Fruit fly (Drosophila melanogaster) whole organism, embryonic: Measurements from ENCODE around the gene Npc2g.

Experiments
- CG10147 ChIP-seq: fragments of 200-800 bp; sonication (Bioruptor generic); optimal IDR thresholded peaks from 2 replicates; lab custom pipeline; 2019; ENCODE audit warnings: missing biosample characterization, mild to moderate bottlenecking, missing genetic modification characterization, moderate library complexity
- CG12155 ChIP-seq: fragments of 200-800 bp; sonication (Bioruptor generic); optimal IDR thresholded peaks from 3 replicates; lab custom pipeline; 2016; ENCODE audit warnings: missing biosample characterization, missing genetic modification characterization
- CG12744 ChIP-seq: fragments of 200-800 bp; sonication (Bioruptor generic); optimal IDR thresholded peaks from 2 replicates; lab custom pipeline; 2016; ENCODE audit warnings: missing biosample characterization, missing genetic modification characterization
- CG13287 ChIP-seq: fragments of 200-800 bp; sonication (Bioruptor generic); IDR thresholded peaks from 2 replicates; pipeline ENCODE4 v1.3.6; 2022; ENCODE audit warnings: missing biosample characterization, missing genetic modification characterization; ENCODE audit not compliant: partially characterized antibody
- CG13775 ChIP-seq: fragments of 200-800 bp; sonication (Bioruptor generic); optimal IDR thresholded peaks from 3 replicates; lab custom pipeline; 2017; ENCODE audit warnings: missing biosample characterization, mild to moderate bottlenecking, missing genetic modification characterization
- CG14667 ChIP-seq: fragments of 200-800 bp; sonication (Bioruptor generic); IDR thresholded peaks from 2 replicates; pipeline ENCODE4 v1.3.6; 2022; ENCODE audit warnings: missing biosample characterization, missing genetic modification characterization
- CG14965 ChIP-seq: fragments of 200-800 bp; sonication (Bioruptor generic); optimal IDR thresholded peaks from 2 replicates; lab custom pipeline; 2016; ENCODE audit warnings: missing biosample characterization, missing genetic modification characterization, borderline replicate concordance
- CG1529 ChIP-seq: fragments of 200-800 bp; sonication (Bioruptor generic); optimal IDR thresholded peaks from 3 replicates; lab custom pipeline; 2018; ENCODE audit warnings: missing biosample characterization, missing genetic modification characterization
- CG18262 ChIP-seq: fragments of 200-800 bp; optimal IDR thresholded peaks from 3 replicates; lab custom pipeline; 2019; ENCODE audit warnings: missing biosample characterization, mild to moderate bottlenecking, missing genetic modification characterization, moderate library complexity
- CG1832 ChIP-seq: fragments of 200-800 bp; sonication (Bioruptor generic); optimal IDR thresholded peaks from 2 replicates; lab custom pipeline; 2017; ENCODE audit warnings: missing biosample characterization, mild to moderate bottlenecking, missing genetic modification characterization, inconsistent platforms
- CG32772 ChIP-seq: fragments of 200-800 bp; sonication (Bioruptor generic); IDR thresholded peaks from 2 replicates; pipeline ENCODE4 v1.3.6; 2022; ENCODE audit warnings: missing biosample characterization, missing genetic modification characterization
- CG34224 ChIP-seq: fragments of 200-800 bp; sonication (Bioruptor generic); IDR thresholded peaks from 3 replicates; pipeline ENCODE4 v1.3.6; 2022; ENCODE audit warnings: missing biosample characterization, missing genetic modification characterization; ENCODE audit not compliant: partially characterized antibody
- CG6683 ChIP-seq: fragments of 200-800 bp; sonication (Bioruptor generic); optimal IDR thresholded peaks from 2 replicates; lab custom pipeline; 2017; ENCODE audit warnings: missing biosample characterization, mild to moderate bottlenecking, missing genetic modification characterization, missing genetic modification reagents
- CG6813 ChIP-seq: fragments of 200-800 bp; sonication (Bioruptor generic); optimal IDR thresholded peaks from 2 replicates; lab custom pipeline; 2017; ENCODE audit warnings: missing biosample characterization, missing genetic modification characterization, mild to moderate bottlenecking, moderate library complexity, missing genetic modification reagents
- CG7745 ChIP-seq: fragments of 200-800 bp; sonication (Bioruptor generic); optimal IDR thresholded peaks from 2 replicates; lab custom pipeline; 2018; ENCODE audit warnings: missing biosample characterization, mild to moderate bottlenecking, missing genetic modification characterization, moderate library complexity
- CG7839 ChIP-seq: fragments of 200-800 bp; sonication (Bioruptor generic); optimal IDR thresholded peaks from 3 replicates; lab custom pipeline; 2018; ENCODE audit warnings: missing biosample characterization, mild to moderate bottlenecking, missing genetic modification characterization, moderate library complexity
- CG7928 ChIP-seq: fragments of 200-800 bp; sonication (Bioruptor generic); optimal IDR thresholded peaks from 2 replicates; lab custom pipeline; 2017; ENCODE audit warnings: missing biosample characterization, mild to moderate bottlenecking, missing genetic modification characterization
- CG8089 ChIP-seq: fragments of 200-800 bp; sonication (Bioruptor generic); optimal IDR thresholded peaks from 3 replicates; lab custom pipeline; 2016; ENCODE audit warnings: missing biosample characterization, missing genetic modification characterization
- D ChIP-seq, 2 experiments: fragments of 200-800 bp in 1 of 2; fragments of >200 bp in 1 of 2; sonication (Bioruptor generic) in 1 of 2; optimal IDR thresholded peaks; 2 replicates in 1 of 2; 3 replicates in 1 of 2; lab custom pipeline; 2017; ENCODE audit warnings: mild to moderate bottlenecking in 1 of 2, missing biosample characterization in 1 of 2, missing genetic modification characterization in 1 of 2, missing genetic modification reagents in 1 of 2
- Gsc ChIP-seq: fragments of 200-800 bp; sonication (Bioruptor generic); IDR thresholded peaks from 2 replicates; pipeline ENCODE4 v1.3.6; 2022; ENCODE audit warnings: missing biosample characterization, missing genetic modification characterization
- Hr3 ChIP-seq: fragments of 200-800 bp; sonication (Bioruptor generic); optimal IDR thresholded peaks from 3 replicates; lab custom pipeline; 2016; ENCODE audit warnings: missing biosample characterization, missing genetic modification characterization
- Jarid2 ChIP-seq: fragments of 200-800 bp; sonication (Bioruptor generic); optimal IDR thresholded peaks from 3 replicates; lab custom pipeline; 2017; ENCODE audit warnings: mild to moderate bottlenecking, missing biosample characterization, missing genetic modification reagents, missing genetic modification characterization
- MESR4 ChIP-seq: fragments of 200-800 bp; sonication (Bioruptor generic); optimal IDR thresholded peaks from 2 replicates; lab custom pipeline; 2018; ENCODE audit warnings: missing biosample characterization, mild to moderate bottlenecking, missing genetic modification characterization, moderate library complexity
- Nf-YB ChIP-seq: fragments of 200-800 bp; sonication (Bioruptor generic); optimal IDR thresholded peaks from 3 replicates; lab custom pipeline; 2019; ENCODE audit warnings: missing biosample characterization, mild to moderate bottlenecking, missing genetic modification characterization, moderate library complexity
- NfI ChIP-seq: fragments of 200-800 bp; sonication (Bioruptor generic); optimal IDR thresholded peaks from 3 replicates; lab custom pipeline; 2018; ENCODE audit warnings: missing biosample characterization, mild to moderate bottlenecking, missing genetic modification characterization, moderate library complexity
- Pdp1 ChIP-seq, 2 experiments: fragments of 200-800 bp; sonication (Bioruptor generic); optimal IDR thresholded peaks; 3 replicates each; lab custom pipeline; 2016; ENCODE audit warnings: missing biosample characterization in 2 of 2, missing genetic modification characterization in 2 of 2, mild to moderate bottlenecking in 1 of 2, moderate library complexity in 1 of 2
- Side ChIP-seq: fragments of 200-800 bp; sonication (Bioruptor generic); optimal IDR thresholded peaks from 2 replicates; lab custom pipeline; 2016; ENCODE audit warnings: missing biosample characterization, missing genetic modification characterization
- Usf ChIP-seq: fragments of 200-800 bp; sonication (Bioruptor generic); optimal IDR thresholded peaks from 2 replicates; lab custom pipeline; 2017; ENCODE audit warnings: missing genotype, missing biosample characterization, missing genetic modification characterization
- ab ChIP-seq: fragments of 200-800 bp; sonication (Bioruptor generic); optimal IDR thresholded peaks from 2 replicates; lab custom pipeline; 2016; ENCODE audit warnings: missing biosample characterization, missing genetic modification characterization
- amos ChIP-seq: fragments of 200-800 bp; sonication (Bioruptor generic); IDR thresholded peaks from 2 replicates; pipeline ENCODE4 v1.3.6; 2022; ENCODE audit warnings: missing biosample characterization, missing genetic modification characterization; ENCODE audit not compliant: partially characterized antibody
- aop ChIP-seq: fragments of 200-800 bp; sonication (Bioruptor generic); IDR thresholded peaks from 2 replicates; pipeline ENCODE4 v1.3.6; 2022; ENCODE audit warnings: missing biosample characterization, missing genetic modification characterization
- dmrt99B ChIP-seq: fragments of 200-800 bp; sonication (Bioruptor generic); optimal IDR thresholded peaks from 2 replicates; lab custom pipeline; 2018; ENCODE audit warnings: missing biosample characterization, mild to moderate bottlenecking, missing genetic modification characterization, moderate library complexity
- dysf ChIP-seq: fragments of 200-800 bp; sonication (Bioruptor generic); IDR thresholded peaks from 3 replicates; pipeline ENCODE4 v1.3.6; 2022; ENCODE audit warnings: missing biosample characterization, missing genetic modification characterization
- grn ChIP-seq: fragments of 200-800 bp; sonication (Bioruptor generic); optimal IDR thresholded peaks from 3 replicates; lab custom pipeline; 2017; ENCODE audit warnings: missing biosample characterization, missing genetic modification characterization
- gt ChIP-seq: fragments of 200-800 bp; sonication (Bioruptor generic); IDR thresholded peaks from 2 replicates; pipeline ENCODE4 v1.3.6; 2022; ENCODE audit warnings: missing biosample characterization, missing genetic modification characterization
- hth ChIP-seq: fragments of >200 bp; optimal IDR thresholded peaks from 2 replicates; lab custom pipeline; 2017; ENCODE audit warnings: inconsistent platforms
- kah ChIP-seq: fragments of 200-800 bp; sonication (Bioruptor generic); optimal IDR thresholded peaks from 2 replicates; lab custom pipeline; 2018; ENCODE audit warnings: missing biosample characterization, mild to moderate bottlenecking, missing genetic modification characterization
- luna ChIP-seq: fragments of 200-800 bp; sonication (Bioruptor generic); optimal IDR thresholded peaks from 2 replicates; lab custom pipeline; 2016; ENCODE audit warnings: missing biosample characterization, missing genetic modification characterization
- mirr ChIP-seq: fragments of 200-800 bp; sonication (Bioruptor generic); optimal IDR thresholded peaks from 3 replicates; lab custom pipeline; 2018; ENCODE audit warnings: missing biosample characterization, mild to moderate bottlenecking, missing genetic modification characterization
- mld ChIP-seq: fragments of 200-800 bp; sonication (Bioruptor generic); IDR thresholded peaks from 3 replicates; pipeline ENCODE4 v1.3.6; 2022; ENCODE audit warnings: missing biosample characterization, missing genetic modification characterization; ENCODE audit not compliant: partially characterized antibody
- nmo ChIP-seq: fragments of 200-800 bp; sonication (Bioruptor generic); optimal IDR thresholded peaks from 2 replicates; lab custom pipeline; 2018; ENCODE audit warnings: missing biosample characterization, mild to moderate bottlenecking, missing genetic modification characterization, moderate library complexity
- p53 ChIP-seq: fragments of 200-800 bp; sonication (Bioruptor generic); optimal IDR thresholded peaks from 2 replicates; lab custom pipeline; 2016; ENCODE audit warnings: missing biosample characterization, missing genetic modification characterization
- pita ChIP-seq: fragments of 200-800 bp; sonication (Bioruptor generic); optimal IDR thresholded peaks from 2 replicates; lab custom pipeline; 2017; ENCODE audit warnings: missing biosample characterization, mild to moderate bottlenecking, missing genetic modification characterization
- schlank ChIP-seq: fragments of 200-800 bp; sonication (Bioruptor generic); optimal IDR thresholded peaks from 2 replicates; lab custom pipeline; 2018; ENCODE audit warnings: missing biosample characterization, mild to moderate bottlenecking, missing genetic modification characterization
- seq ChIP-seq: fragments of 200-800 bp; sonication (Bioruptor generic); IDR thresholded peaks from 2 replicates; pipeline ENCODE4 v1.3.6; 2022; ENCODE audit warnings: missing biosample characterization, missing genetic modification characterization
- tap ChIP-seq: fragments of 200-800 bp; optimal IDR thresholded peaks from 3 replicates; lab custom pipeline; 2019; ENCODE audit warnings: missing biosample characterization, mild to moderate bottlenecking, missing genetic modification characterization, moderate library complexity
- trem ChIP-seq: fragments of 200-800 bp; optimal IDR thresholded peaks from 3 replicates; lab custom pipeline; 2019; ENCODE audit warnings: missing biosample characterization, mild to moderate bottlenecking, missing genetic modification characterization, moderate library complexity
- vnd ChIP-seq: fragments of 200-800 bp; sonication (Bioruptor generic); IDR thresholded peaks from 3 replicates; pipeline ENCODE4 v1.3.6; 2022; ENCODE audit warnings: missing biosample characterization, missing genetic modification characterization; ENCODE audit not compliant: partially characterized antibody
- vvl ChIP-seq: fragments of 200-800 bp; sonication (Bioruptor generic); IDR thresholded peaks from 2 replicates; pipeline ENCODE4 v1.3.6; 2022; ENCODE audit warnings: missing biosample characterization, missing genetic modification characterization
- yki ChIP-seq: fragments of >200 bp; optimal IDR thresholded peaks from 3 replicates; lab custom pipeline; 2018
- zen ChIP-seq: fragments of 200-800 bp; sonication (Bioruptor generic); optimal IDR thresholded peaks from 3 replicates; lab custom pipeline; 2018; ENCODE audit warnings: missing biosample characterization, mild to moderate bottlenecking, missing genetic modification characterization, moderate library complexity

Npc2g gene

dm6 chr3R:30764121-30764520, 19.1 kb upstream of the Npc2g start (continued):
- TF ChIP-seq Jarid2 = peak; percentile 47
- no peak for TF ChIP-seq gt (GFP tag; lab: Robert Waterston, UW)
- peak; percentile 37 for TF ChIP-seq kah (GFP tag; lab: Kevin White, UChicago)
- peak; percentile 85 for TF ChIP-seq CG32772 (GFP tag; lab: Robert Waterston, UW)
- TF ChIP-seq grn (GFP tag; lab: Kevin White, UChicago) = no peak
- no peak for TF ChIP-seq trem (tag; lab: Kevin White, UChicago)
- no peak for TF ChIP-seq mirr (GFP tag; lab: Kevin White, UChicago)
- TF ChIP-seq CG8089 = no peak
- TF ChIP-seq pita = no peak
- peak; percentile 95 for TF ChIP-seq vvl (GFP tag; lab: Robert Waterston, UW)
- TF ChIP-seq amos (GFP tag; lab: Robert Waterston, UW) = no peak
- no peak for TF ChIP-seq Hr3
- TF ChIP-seq Usf = no peak
- peak; percentile 16; the same call in 1 of the 2 replicates for TF ChIP-seq CG13287 (GFP tag; lab: Robert Waterston, UW)
- TF ChIP-seq D (optimal IDR thresholded peaks at IDR 0.05; lab: Kevin White, UChicago) = no peak
- TF ChIP-seq D (GFP tag; optimal IDR thresholded peaks at IDR 0.05; lab: Kevin White, UChicago) = no peak
- TF ChIP-seq CG6813 (GFP tag; lab: Kevin White, UChicago) = no peak
- TF ChIP-seq CG7839 = no peak
- no peak for TF ChIP-seq schlank (tag; lab: Kevin White, UChicago)
- no peak for TF ChIP-seq CG6683 (GFP tag; lab: Kevin White, UChicago)
- TF ChIP-seq ab = no peak
- no peak for TF ChIP-seq tap (tag; lab: Kevin White, UChicago)
- TF ChIP-seq nmo (GFP tag; lab: Kevin White, UChicago) = peak; percentile 42
- TF ChIP-seq Side (GFP tag; lab: Kevin White, UChicago) = no peak
- TF ChIP-seq Gsc = no peak
- TF ChIP-seq MESR4 (GFP tag; lab: Kevin White, UChicago) = no peak
- no peak for TF ChIP-seq CG12155 (GFP tag; lab: Kevin White, UChicago)
- no peak for TF ChIP-seq Pdp1 (GFP tag; optimal IDR thresholded peaks at IDR 0.05; lab: Kevin White, UChicago)
- TF ChIP-seq zen (tag; lab: Kevin White, UChicago) = peak; percentile 89
- TF ChIP-seq CG18262 = no peak
- TF ChIP-seq CG14667 = no peak
- TF ChIP-seq NfI (GFP tag; lab: Kevin White, UChicago) = no peak
- TF ChIP-seq mld (GFP tag; lab: Robert Waterston, UW) = no peak
- no peak for TF ChIP-seq CG34224 (GFP tag; lab: Robert Waterston, UW)
- TF ChIP-seq CG1529 (GFP tag; lab: Kevin White, UChicago) = no peak
- no peak for TF ChIP-seq dmrt99B (tag; lab: Kevin White, UChicago)
- TF ChIP-seq CG10147 = no peak
- TF ChIP-seq CG13775 = no peak
- no peak for TF ChIP-seq luna
- no peak for TF ChIP-seq CG7928
- no peak for TF ChIP-seq dysf
- TF ChIP-seq hth = no peak
- TF ChIP-seq CG1832 (GFP tag; lab: Kevin White, UChicago) = peak; percentile 92
- no peak for TF ChIP-seq CG12744 (GFP tag; lab: Kevin White, UChicago)
- no peak for TF ChIP-seq CG14965 (GFP tag; lab: Kevin White, UChicago)
- no peak for TF ChIP-seq vnd (GFP tag; lab: Robert Waterston, UW)
- TF ChIP-seq p53 (GFP tag; lab: Kevin White, UChicago) = no peak
- TF ChIP-seq seq = peak; percentile 27; the same call in 1 of the 2 replicates
- peak; percentile 32 for TF ChIP-seq yki (lab: Kevin White, UChicago)
- TF ChIP-seq aop = no peak
- TF ChIP-seq CG7745 (tag; lab: Kevin White, UChicago) = peak; percentile 65
- peak; percentile 98 for TF ChIP-seq Nf-YB
